Worm (Caenorhabditis elegans): Measurements from ENCODE around the gene rpn-2.
A peak's percentile ranks its signal among the peaks of the same experiment; 100 is the strongest.

rpn-2 gene

DNA sequence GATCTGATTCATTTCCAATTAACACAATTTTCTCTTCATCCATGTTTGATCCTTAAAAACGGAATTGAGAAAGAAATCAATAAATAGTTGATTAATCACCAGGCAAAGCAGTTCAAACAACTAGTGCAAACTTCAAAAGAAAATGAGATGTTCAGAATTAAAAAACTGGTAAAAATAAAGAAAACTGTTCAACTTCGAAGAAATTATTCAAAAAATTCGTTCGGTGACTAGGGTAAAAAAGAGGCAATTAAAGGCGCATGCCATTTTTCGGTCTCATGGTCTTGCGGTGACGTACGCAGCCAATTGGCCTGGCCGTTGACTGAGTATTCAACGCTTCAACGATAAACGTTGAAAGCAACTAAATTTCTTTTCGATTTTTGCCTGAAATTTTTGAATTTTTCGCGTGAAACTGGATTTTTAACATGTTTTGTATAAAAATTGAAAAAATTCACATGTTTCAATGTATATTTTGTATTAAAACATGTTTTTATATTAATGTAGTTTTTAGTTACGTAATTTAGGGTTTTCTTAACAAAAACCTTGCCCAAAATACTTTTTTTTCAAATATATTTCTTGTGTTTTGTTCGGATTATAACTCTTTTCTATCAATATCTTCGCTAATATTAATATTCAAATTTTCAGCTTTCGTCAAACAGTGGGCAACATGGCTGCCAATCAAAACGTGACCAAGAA is 7.3 kb downstream of the rpn-2 start, which contains the start of the genes sna-3 and rps-3 (continued):
- no peak for TF ChIP-seq unc-62 (GFP tag; optimal IDR thresholded peaks at IDR 0.05 in 1 of 2)
- no peak for TF ChIP-seq unc-62 (tag; optimal IDR thresholded peaks at IDR 0.05)
- TF ChIP-seq pqm-1 (tag; optimal IDR thresholded peaks at IDR 0.05), result no peak
- peak; percentile 73 for TF ChIP-seq arid-1 (GFP tag; conservative IDR thresholded peaks at IDR 0.05)
- TF ChIP-seq aha-1 (tag), result peak; percentile 36
- TF ChIP-seq zip-2 (tag; optimal IDR thresholded peaks at IDR 0.05), result no peak
- no peak for TF ChIP-seq zip-11 (GFP tag; IDR thresholded peaks at IDR 0.05)
- no peak for TF ChIP-seq ceh-62 (tag; optimal IDR thresholded peaks at IDR 0.05)
- TF ChIP-seq php-3 (GFP tag; IDR thresholded peaks at IDR 0.05), result no peak
- TF ChIP-seq zfp-3 (GFP tag; conservative IDR thresholded peaks at IDR 0.05), result no peak
- peak; percentile 90 for TF ChIP-seq mes-2 (tag; optimal IDR thresholded peaks at IDR 0.05; ENCODE audit: poor library complexity, severe bottlenecking)
- TF ChIP-seq hlh-30 (tag; optimal IDR thresholded peaks at IDR 0.05; ENCODE audit: insufficient read depth), result peak; percentile 88
- TF ChIP-seq pha-4 (GFP tag; IDR thresholded peaks at IDR 0.05), result no peak
- peak; percentile 26 for TF ChIP-seq pha-4 (tag; optimal IDR thresholded peaks at IDR 0.05)
- no peak for TF ChIP-seq F10B5.3 (tag; optimal IDR thresholded peaks at IDR 0.05)
- TF ChIP-seq ceh-20 (GFP tag; IDR thresholded peaks at IDR 0.05), result no peak
- peak; percentile 69 for TF ChIP-seq lin-38 (GFP tag; IDR thresholded peaks at IDR 0.05)
- no peak for TF ChIP-seq egl-27 (tag; optimal IDR thresholded peaks at IDR 0.05)
- TF ChIP-seq mdt-29 (GFP tag; IDR thresholded peaks at IDR 0.05), result no peak
- TF ChIP-seq nhr-48 (tag; optimal IDR thresholded peaks at IDR 0.05), result no peak
- TF ChIP-seq daf-16 (GFP tag; optimal IDR thresholded peaks at IDR 0.05), result no peak
- TF ChIP-seq daf-16 (tag; optimal IDR thresholded peaks at IDR 0.05), result peak; percentile 46
- TF ChIP-seq aly-2 (tag; optimal IDR thresholded peaks at IDR 0.05), result no peak
- no peak for TF ChIP-seq unc-39 (tag; optimal IDR thresholded peaks at IDR 0.05)
- TF ChIP-seq nhr-25 (tag; optimal IDR thresholded peaks at IDR 0.05; ENCODE audit: borderline replicate concordance, insufficient read depth), result peak; percentile 22
- TF ChIP-seq saeg-2 (GFP tag; IDR thresholded peaks at IDR 0.05), result no peak
- TF ChIP-seq lin-13 (GFP tag; optimal IDR thresholded peaks at IDR 0.05), result peak; percentile 72
- TF ChIP-seq unc-130 (GFP tag; optimal IDR thresholded peaks at IDR 0.05), result peak; percentile 69

DNA sequence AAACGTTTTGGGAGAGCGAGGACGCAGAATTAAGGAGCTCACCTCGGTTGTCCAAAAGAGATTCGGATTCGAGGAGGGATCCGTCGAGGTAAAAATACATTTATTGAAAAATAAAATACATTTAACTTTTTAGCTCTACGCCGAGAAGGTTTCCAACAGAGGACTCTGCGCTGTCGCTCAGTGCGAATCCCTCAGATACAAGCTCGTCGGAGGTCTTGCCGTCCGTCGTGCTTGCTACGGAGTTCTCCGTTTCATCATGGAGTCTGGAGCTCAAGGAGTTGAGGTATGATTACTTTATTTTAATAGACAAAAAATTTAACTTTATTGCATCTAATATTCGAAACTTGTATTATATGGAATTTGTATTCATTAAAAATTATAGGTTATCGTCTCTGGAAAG is 8.1 kb downstream of the rpn-2 start:
- TF ChIP-seq madf-5 (GFP tag; IDR thresholded peaks at IDR 0.05) (no peak), Y48G9A.11 (GFP tag; IDR thresholded peaks at IDR 0.05) (no peak), unc-62 (GFP tag; optimal IDR thresholded peaks at IDR 0.05 in 1 of 2) (no peak), unc-62 (tag; optimal IDR thresholded peaks at IDR 0.05) (no peak), php-3 (GFP tag; IDR thresholded peaks at IDR 0.05) (no peak), ceh-20 (GFP tag; IDR thresholded peaks at IDR 0.05) (no peak), dmd-8 (GFP tag; IDR thresholded peaks at IDR 0.05) (0 out of 2 replicates have a peak, but pooled peaks have one; percentile 4), hmg-1.1 (GFP tag; IDR thresholded peaks at IDR 0.05) (no peak), saeg-2 (GFP tag; IDR thresholded peaks at IDR 0.05) (0 out of 2 replicates have a peak, but pooled peaks have one; percentile 18), vab-7 (GFP tag; IDR thresholded peaks at IDR 0.05) (no peak), lin-29 (GFP tag; IDR thresholded peaks at IDR 0.05) (no peak), lin-15B (tag; optimal IDR thresholded peaks at IDR 0.05) (no peak)

DNA sequence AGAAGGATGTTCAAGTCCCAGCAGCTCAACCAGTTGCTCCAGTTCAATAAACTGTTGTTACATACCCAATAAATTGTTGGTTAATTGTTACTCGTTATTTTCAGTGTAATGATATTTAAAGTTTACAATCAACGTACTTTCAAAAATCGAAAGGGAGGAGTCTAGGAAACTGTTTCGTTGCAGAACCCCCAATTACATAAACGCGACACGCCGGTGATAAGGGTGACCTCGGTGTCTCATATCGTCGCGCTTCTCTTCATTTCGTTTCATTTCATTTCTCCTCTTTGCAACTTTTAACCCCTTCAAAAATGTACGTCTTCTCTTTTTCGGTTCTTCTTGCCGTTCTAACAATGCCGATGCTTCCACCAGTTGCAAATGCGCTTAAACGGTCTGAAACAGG is 8.9 kb downstream of the rpn-2 start, which contains the start of gene C23G10.2:
TSS of gene C23G10.2 (plus strand) at position 184 of the 400 bp plus-strand sequence.
- TF ChIP-seq fkh-10 (GFP tag; optimal IDR thresholded peaks at IDR 0.05), result no peak
- peak; percentile 20 for TF ChIP-seq nhr-28 (tag; optimal IDR thresholded peaks at IDR 0.05)
- no peak for TF ChIP-seq mdt-29 (GFP tag; IDR thresholded peaks at IDR 0.05)
- no peak for TF ChIP-seq mdl-1 (tag; optimal IDR thresholded peaks at IDR 0.05)
- TF ChIP-seq nhr-11 (tag; optimal IDR thresholded peaks at IDR 0.05), result no peak
- TF ChIP-seq ces-1 (GFP tag; optimal IDR thresholded peaks at IDR 0.05), result no peak
- TF ChIP-seq mxl-3 (GFP tag; optimal IDR thresholded peaks at IDR 0.05), result peak; percentile 24
- no peak for TF ChIP-seq skn-1 (tag; optimal IDR thresholded peaks at IDR 0.05)
- TF ChIP-seq lin-38 (GFP tag; IDR thresholded peaks at IDR 0.05), result peak; percentile 34; the same call in 1 of the 2 replicates
- TF ChIP-seq hif-1 (tag; optimal IDR thresholded peaks at IDR 0.05), result no peak
- TF ChIP-seq daf-8 (GFP tag; IDR thresholded peaks at IDR 0.05), result no peak
- no peak for TF ChIP-seq Y105C5A.15 (GFP tag; IDR thresholded peaks at IDR 0.05)
- TF ChIP-seq arid-1 (GFP tag; conservative IDR thresholded peaks at IDR 0.05), result 0 out of 2 replicates have a peak, but pooled peaks have one; percentile 16
- no peak for TF ChIP-seq daf-12 (tag; optimal IDR thresholded peaks at IDR 0.05)
- TF ChIP-seq lim-7 (GFP tag; IDR thresholded peaks at IDR 0.05), result no peak
- TF ChIP-seq lin-1 (GFP tag; IDR thresholded peaks at IDR 0.05), result no peak
- no peak for TF ChIP-seq unc-130 (GFP tag; optimal IDR thresholded peaks at IDR 0.05)
- TF ChIP-seq snpc-4 (tag; optimal IDR thresholded peaks at IDR 0.05), result no peak

Measured in whole organism, L4 larva.